Worm (Caenorhabditis elegans) whole organism, young adult: ENCODE results near the gene ZK1127.4.

Source experiments
- B0019.2 ChIP-seq: fragments of 200-800 bp; sonication (Bioruptor generic); conservative IDR thresholded peaks from 2 replicates; pipeline ENCODE4 v1.3.6; 2022; ENCODE audit warnings: missing genetic modification reagents, missing genetic modification characterization, missing compliant biosample characterization
- C06A6.2 ChIP-seq: fragments of 200-800 bp; sonication (Bioruptor generic); conservative IDR thresholded peaks from 2 replicates; pipeline ENCODE4 v1.3.6; 2022; ENCODE audit warnings: missing genetic modification characterization, missing compliant biosample characterization
- C17E4.6 ChIP-seq: fragments of 200-800 bp; sonication (Bioruptor generic); IDR thresholded peaks from 2 replicates; pipeline ENCODE4 v1.3.6; 2022; ENCODE audit warnings: missing genetic modification reagents, missing genetic modification characterization, missing compliant biosample characterization
- D2030.7 ChIP-seq: fragments of 200-800 bp; sonication (Bioruptor generic); IDR thresholded peaks from 2 replicates; pipeline ENCODE4 v1.3.6; 2022; ENCODE audit warnings: missing genetic modification reagents, missing genetic modification characterization, missing compliant biosample characterization
- F10E7.11 ChIP-seq: sonication (generic microtip); optimal IDR thresholded peaks from 2 replicates; lab custom pipeline; 2017; ENCODE audit warnings: mild to moderate bottlenecking, missing genetic modification characterization, moderate library complexity, missing compliant biosample characterization
- F33H1.4 ChIP-seq: fragments of 200-800 bp; sonication (Bioruptor generic); IDR thresholded peaks from 2 replicates; pipeline ENCODE4 v1.3.6; 2022; ENCODE audit warnings: missing genetic modification reagents, missing genetic modification characterization, missing compliant biosample characterization
- F49E8.2 ChIP-seq: sonication (generic microtip); optimal IDR thresholded peaks from 3 replicates; lab custom pipeline; 2017; ENCODE audit warnings: missing genetic modification characterization, mild to moderate bottlenecking, missing compliant biosample characterization, antibody characterized with exemption, moderate library complexity; ENCODE audit not compliant: insufficient read depth
- F55B11.4 ChIP-seq: sonication (generic microtip); optimal IDR thresholded peaks from 2 replicates; lab custom pipeline; 2016; ENCODE audit warnings: missing compliant biosample characterization, missing genetic modification characterization, borderline replicate concordance; ENCODE audit not compliant: insufficient read depth
- F57A8.1 ChIP-seq: fragments of 200-800 bp; sonication (Bioruptor generic); optimal IDR thresholded peaks from 2 replicates; lab custom pipeline; 2018; ENCODE audit warnings: mild to moderate bottlenecking, missing genetic modification characterization, moderate library complexity, missing compliant biosample characterization
- K11D2.4 ChIP-seq: fragments of 200-800 bp; sonication (Bioruptor generic); IDR thresholded peaks from 2 replicates; pipeline ENCODE4 v1.3.6; 2022; ENCODE audit warnings: missing genetic modification reagents, missing genetic modification characterization, missing compliant biosample characterization
- K12H6.12 ChIP-seq: fragments of 200-800 bp; sonication (Bioruptor generic); optimal IDR thresholded peaks from 2 replicates; lab custom pipeline; 2018; ENCODE audit warnings: mild to moderate bottlenecking, missing genetic modification characterization, missing compliant biosample characterization
- Y53F4B.3 ChIP-seq: fragments of 200-800 bp; sonication (Bioruptor generic); IDR thresholded peaks from 2 replicates; pipeline ENCODE4 v1.3.6; 2022; ENCODE audit warnings: missing genetic modification reagents, missing genetic modification characterization, missing compliant biosample characterization
- akir-1 ChIP-seq: fragments of 200-800 bp; sonication (Bioruptor generic); optimal IDR thresholded peaks from 2 replicates; lab custom pipeline; 2018; ENCODE audit warnings: mild to moderate bottlenecking, missing genetic modification characterization, moderate library complexity, missing compliant biosample characterization
- atf-7 ChIP-seq: sonication (generic microtip); optimal IDR thresholded peaks from 2 replicates; lab custom pipeline; 2017; ENCODE audit warnings: mild to moderate bottlenecking, missing genetic modification characterization, missing compliant biosample characterization
- attf-3 ChIP-seq: fragments of 200-800 bp; sonication (Bioruptor generic); conservative IDR thresholded peaks from 2 replicates; pipeline ENCODE4 v1.3.6; 2022; ENCODE audit warnings: missing genetic modification reagents, missing genetic modification characterization, missing compliant biosample characterization
- bed-2 ChIP-seq: fragments of 200-800 bp; sonication (Bioruptor generic); IDR thresholded peaks from 2 replicates; pipeline ENCODE4 v1.3.6; 2022; ENCODE audit warnings: missing genetic modification reagents, missing genetic modification characterization, missing compliant biosample characterization
- cebp-1 ChIP-seq, 2 experiments: fragments of 200-800 bp in 1 of 2; sonication (Bioruptor generic) in 1 of 2; sonication (generic microtip) in 1 of 2; IDR thresholded peaks in 1 of 2; optimal IDR thresholded peaks in 1 of 2; 2 replicates each; pipeline versions ENCODE4 v1.3.6 to Lab custom; 2017 to 2022; ENCODE audit warnings: missing compliant biosample characterization in 2 of 2, missing genetic modification characterization in 2 of 2, mild to moderate bottlenecking in 1 of 2, missing genetic modification reagents in 1 of 2, moderate library complexity in 1 of 2
- ceh-100 ChIP-seq: fragments of 200-800 bp; sonication (Bioruptor generic); IDR thresholded peaks from 2 replicates; pipeline ENCODE4 v1.3.6; 2022; ENCODE audit warnings: missing genetic modification reagents, missing genetic modification characterization, missing compliant biosample characterization
- chd-7 ChIP-seq: sonication (generic microtip); optimal IDR thresholded peaks from 2 replicates; lab custom pipeline; 2016; ENCODE audit warnings: mild to moderate bottlenecking, missing genetic modification characterization, moderate library complexity, missing compliant biosample characterization
- die-1 ChIP-seq: sonication (generic microtip); optimal IDR thresholded peaks from 2 replicates; lab custom pipeline; 2016; ENCODE audit warnings: missing genotype, mild to moderate bottlenecking, missing genetic modification characterization, missing compliant biosample characterization
- dox-1 ChIP-seq: fragments of 200-800 bp; sonication (Bioruptor generic); IDR thresholded peaks from 2 replicates; pipeline ENCODE4 v1.3.6; 2022; ENCODE audit warnings: missing genetic modification reagents, missing genetic modification characterization, missing compliant biosample characterization
- egl-18 ChIP-seq: fragments of 200-800 bp; sonication (Bioruptor generic); IDR thresholded peaks from 2 replicates; pipeline ENCODE4 v1.3.6; 2022; ENCODE audit warnings: missing genetic modification reagents, missing genetic modification characterization, missing compliant biosample characterization
- egl-44 ChIP-seq: fragments of 200-800 bp; sonication (Bioruptor generic); IDR thresholded peaks from 2 replicates; pipeline ENCODE4 v1.3.6; 2022; ENCODE audit warnings: missing genetic modification reagents, missing genetic modification characterization, missing compliant biosample characterization
- gei-17 ChIP-seq: fragments of 200-800 bp; sonication (Bioruptor generic); optimal IDR thresholded peaks from 2 replicates; lab custom pipeline; 2018; ENCODE audit warnings: mild to moderate bottlenecking, missing genetic modification characterization, missing compliant biosample characterization
- him-1 ChIP-seq: sonication (generic microtip); optimal IDR thresholded peaks from 2 replicates; lab custom pipeline; 2016; ENCODE audit warnings: missing genotype, missing genetic modification reagents, missing genetic modification characterization, missing compliant biosample characterization
- let-526 ChIP-seq: fragments of 200-800 bp; sonication (Bioruptor generic); IDR thresholded peaks from 2 replicates; pipeline ENCODE4 v1.3.6; 2022; ENCODE audit warnings: missing genetic modification reagents, missing genetic modification characterization, missing compliant biosample characterization
- let-607 ChIP-seq, 2 experiments: fragments of 200-800 bp in 1 of 2; sonication (Bioruptor generic) in 1 of 2; sonication (generic microtip) in 1 of 2; optimal IDR thresholded peaks; 2 replicates each; lab custom pipeline; 2016 to 2018; ENCODE audit warnings: mild to moderate bottlenecking in 2 of 2, missing compliant biosample characterization in 2 of 2, missing genetic modification characterization in 2 of 2, moderate library complexity in 2 of 2, missing genotype in 1 of 2
- lin-26 ChIP-seq: fragments of 200-800 bp; sonication (Bioruptor generic); IDR thresholded peaks from 2 replicates; pipeline ENCODE4 v1.3.6; 2022; ENCODE audit warnings: missing genetic modification reagents, missing genetic modification characterization, missing compliant biosample characterization
- lin-35 ChIP-seq, 3 experiments: fragments of 150-350 bp in 2 of 3; sonication (generic microtip) in 1 of 3; optimal IDR thresholded peaks; 2 replicates each; lab custom pipeline; 2014 to 2018; ENCODE audit warnings: missing biosample characterization in 3 of 3, missing genetic modification characterization in 3 of 3, missing genetic modification reagents in 3 of 3
- lin-40 ChIP-seq: sonication (generic microtip); optimal IDR thresholded peaks from 2 replicates; lab custom pipeline; 2016; ENCODE audit warnings: missing genetic modification characterization, mild to moderate bottlenecking, missing compliant biosample characterization, missing genotype, missing genetic modification reagents
- lir-1 ChIP-seq: fragments of 200-800 bp; sonication (Bioruptor generic); conservative IDR thresholded peaks from 2 replicates; pipeline ENCODE4 v1.3.6; 2022; ENCODE audit warnings: missing genetic modification reagents, missing genetic modification characterization, missing compliant biosample characterization
- madf-10 ChIP-seq: sonication (generic microtip); optimal IDR thresholded peaks from 2 replicates; lab custom pipeline; 2016; ENCODE audit warnings: mild to moderate bottlenecking, missing genetic modification characterization, missing compliant biosample characterization
- mcd-1 ChIP-seq: fragments of 200-800 bp; sonication (Bioruptor generic); IDR thresholded peaks from 2 replicates; pipeline ENCODE4 v1.3.6; 2022; ENCODE audit warnings: missing genetic modification reagents, missing genetic modification characterization, missing compliant biosample characterization
- nhr-80 ChIP-seq: sonication (generic microtip); optimal IDR thresholded peaks from 2 replicates; lab custom pipeline; 2016; ENCODE audit warnings: missing genetic modification characterization, missing compliant biosample characterization
- nhr-90 ChIP-seq: sonication (generic microtip); optimal IDR thresholded peaks from 2 replicates; lab custom pipeline; 2016; ENCODE audit warnings: missing genotype, mild to moderate bottlenecking, missing genetic modification characterization, missing compliant biosample characterization
- pbrm-1 ChIP-seq: fragments of 200-800 bp; sonication (Bioruptor generic); IDR thresholded peaks from 2 replicates; pipeline ENCODE4 v1.3.6; 2022; ENCODE audit warnings: missing genetic modification reagents, missing genetic modification characterization, missing compliant biosample characterization
- pha-4 ChIP-seq: fragments of 150-350 bp; sonication (generic microtip); optimal IDR thresholded peaks from 2 replicates; lab custom pipeline; 2014; ENCODE audit warnings: missing biosample characterization, missing genetic modification reagents, missing genetic modification characterization
- repo-1 ChIP-seq: sonication (generic microtip); optimal IDR thresholded peaks from 2 replicates; lab custom pipeline; 2017; ENCODE audit warnings: mild to moderate bottlenecking, missing genetic modification characterization, missing compliant biosample characterization
- somi-1 ChIP-seq: fragments of 200-800 bp; sonication (Bioruptor generic); optimal IDR thresholded peaks from 2 replicates; lab custom pipeline; 2018; ENCODE audit warnings: mild to moderate bottlenecking, missing genetic modification characterization, missing compliant biosample characterization
- tbp1 ChIP-seq: fragments of 200-800 bp; sonication (Bioruptor generic); optimal IDR thresholded peaks from 2 replicates; lab custom pipeline; 2018; ENCODE audit warnings: mild to moderate bottlenecking, missing genetic modification characterization, missing compliant biosample characterization
- unc-62 ChIP-seq: fragments of 150-350 bp; optimal IDR thresholded peaks from 2 replicates; lab custom pipeline; 2014; ENCODE audit warnings: missing biosample characterization, missing genetic modification reagents, missing genetic modification characterization
- xnd-1 ChIP-seq: sonication (generic microtip); optimal IDR thresholded peaks from 2 replicates; lab custom pipeline; 2016; ENCODE audit warnings: missing genotype, missing genetic modification reagents, missing genetic modification characterization, missing compliant biosample characterization
- ztf-25 ChIP-seq: fragments of 200-800 bp; sonication (Bioruptor generic); IDR thresholded peaks from 2 replicates; pipeline ENCODE4 v1.3.6; 2022; ENCODE audit warnings: missing genetic modification reagents, missing genetic modification characterization, missing compliant biosample characterization
- ztf-26 ChIP-seq: sonication (generic microtip); optimal IDR thresholded peaks from 2 replicates; lab custom pipeline; 2017; ENCODE audit warnings: missing genetic modification characterization, missing compliant biosample characterization
- ztf-28 ChIP-seq: fragments of 200-800 bp; sonication (Bioruptor generic); IDR thresholded peaks from 2 replicates; pipeline ENCODE4 v1.3.6; 2022; ENCODE audit warnings: missing genetic modification reagents, missing genetic modification characterization, missing compliant biosample characterization

The ZK1127.4 gene

ce11 chrII:7059274-7059757, 5.6 kb downstream of the ZK1127.4 start (continued):
- TF ChIP-seq somi-1 (GFP tag; lab: Kevin White, UChicago) (peak; percentile 62), lin-26 (0 out of 2 replicates have a peak, but pooled peaks have one; percentile 53), let-526 (GFP tag; lab: Robert Waterston, UW) (0 out of 2 replicates have a peak, but pooled peaks have one; percentile 21), pbrm-1 (GFP tag; lab: Robert Waterston, UW) (peak; percentile 53; the same call in 1 of the 2 replicates), attf-3 (GFP tag; lab: Robert Waterston, UW) (no peak), ztf-26 (peak; percentile 36), F10E7.11 (no peak), C17E4.6 (GFP tag; lab: Robert Waterston, UW) (no peak), D2030.7 (GFP tag; lab: Robert Waterston, UW) (no peak), F49E8.2 (tag; lab: Kevin White, UChicago) (no peak), mcd-1 (GFP tag; lab: Robert Waterston, UW) (no peak), Y53F4B.3 (no peak), pha-4 (tag; lab: Kevin White, UChicago) (no peak), akir-1 (GFP tag; lab: Kevin White, UChicago) (no peak), gei-17 (GFP tag; lab: Kevin White, UChicago) (no peak), ceh-100 (GFP tag; lab: Robert Waterston, UW) (no peak), die-1 (tag; lab: Kevin White, UChicago) (peak; percentile 3), ztf-25 (GFP tag; lab: Robert Waterston, UW) (no peak), egl-44 (GFP tag; lab: Robert Waterston, UW) (no peak), xnd-1 (no peak), egl-18 (GFP tag; lab: Robert Waterston, UW) (no peak), F57A8.1 (no peak), nhr-90 (tag; lab: Kevin White, UChicago) (no peak), B0019.2 (GFP tag; lab: Robert Waterston, UW) (no peak), cebp-1 (GFP tag; IDR thresholded peaks at IDR 0.05; lab: Robert Waterston, UW) (no peak), cebp-1 (tag; optimal IDR thresholded peaks at IDR 0.05; lab: Kevin White, UChicago) (peak; percentile 55), K11D2.4 (no peak), lin-40 (tag; lab: Kevin White, UChicago) (peak; percentile 43), nhr-80 (tag; lab: Kevin White, UChicago) (peak; percentile 70), repo-1 (tag; lab: Kevin White, UChicago) (no peak), lin-35 (GFP tag; optimal IDR thresholded peaks at IDR 0.05; lab: Kevin White, UChicago) (peak in 1 of 3 experiments; percentile 39), lir-1 (GFP tag; lab: Robert Waterston, UW) (no peak)

- peak; percentile 32 for TF ChIP-seq tbp1
- no peak for TF ChIP-seq akir-1 (GFP tag; lab: Kevin White, UChicago)
- TF ChIP-seq ztf-28 (GFP tag; lab: Robert Waterston, UW): no peak
- no peak for TF ChIP-seq bed-2 (GFP tag; lab: Robert Waterston, UW)
- TF ChIP-seq ztf-26: no peak
- peak in 1 of 2 experiments; percentile 85 for TF ChIP-seq let-607 (tag; optimal IDR thresholded peaks at IDR 0.05; lab: Kevin White, UChicago)
- no peak for TF ChIP-seq attf-3 (GFP tag; lab: Robert Waterston, UW)
- no peak for TF ChIP-seq F33H1.4
- TF ChIP-seq Y53F4B.3: no peak
- peak; percentile 30 for TF ChIP-seq chd-7 (tag; lab: Kevin White, UChicago)
- no peak for TF ChIP-seq cebp-1 (GFP tag; IDR thresholded peaks at IDR 0.05; lab: Robert Waterston, UW)
- TF ChIP-seq cebp-1 (tag; optimal IDR thresholded peaks at IDR 0.05; lab: Kevin White, UChicago): peak; percentile 41
- peak; percentile 55; the same call in 1 of the 2 replicates for TF ChIP-seq dox-1 (GFP tag; lab: Robert Waterston, UW)
- TF ChIP-seq F55B11.4 (tag; lab: Kevin White, UChicago): no peak
- no peak for TF ChIP-seq unc-62 (GFP tag; lab: Kevin White, UChicago)
- TF ChIP-seq madf-10 (tag; lab: Kevin White, UChicago): peak; percentile 21
- TF ChIP-seq pha-4 (tag; lab: Kevin White, UChicago): no peak
- peak; percentile 98 for TF ChIP-seq nhr-80 (tag; lab: Kevin White, UChicago)
- TF ChIP-seq K12H6.12 (tag; lab: Kevin White, UChicago): no peak
- no peak for TF ChIP-seq mcd-1 (GFP tag; lab: Robert Waterston, UW)
- TF ChIP-seq lin-40 (tag; lab: Kevin White, UChicago): no peak
- TF ChIP-seq atf-7 (tag; lab: Kevin White, UChicago): peak; percentile 89
- TF ChIP-seq him-1: no peak
- peak; percentile 39; the same call in 1 of the 2 replicates for TF ChIP-seq C06A6.2 (GFP tag; lab: Robert Waterston, UW)
These were observed 6.5 kb downstream of the ZK1127.4 start for ce11 chrII:7060202-7060601.
